Worm (Caenorhabditis elegans) whole organism, L2 larva: Measurements from ENCODE around the gene col-71.
"Not testable (repeated sequence)": the region's sequence is repeated elsewhere in the genome, so short reads cannot be mapped to it uniquely, and the experiment has no call there.

ENCODE experiments used
- C34F6.9 ChIP-seq: fragments of 150-350 bp; optimal IDR thresholded peaks from 2 replicates; lab custom pipeline; 2014; ENCODE audit warnings: missing biosample characterization, missing genetic modification characterization
- F13H6.1 ChIP-seq: sonication (generic microtip); optimal IDR thresholded peaks from 2 replicates; lab custom pipeline; 2016; ENCODE audit warnings: missing genetic modification characterization, missing compliant biosample characterization
- Y55F3AM.14 ChIP-seq: fragments of 200-800 bp; sonication (Bioruptor generic); optimal IDR thresholded peaks from 2 replicates; lab custom pipeline; 2018; ENCODE audit warnings: mild to moderate bottlenecking, missing genetic modification characterization, missing compliant biosample characterization
- ZK546.5 ChIP-seq: sonication (generic microtip); optimal IDR thresholded peaks from 2 replicates; lab custom pipeline; 2017; ENCODE audit warnings: missing biosample characterization, missing genetic modification characterization
- alr-1 ChIP-seq: fragments of 150-350 bp; optimal IDR thresholded peaks from 2 replicates; lab custom pipeline; 2014; ENCODE audit warnings: missing biosample characterization, missing genetic modification characterization
- aly-2 ChIP-seq: fragments of 150-350 bp; optimal IDR thresholded peaks from 2 replicates; lab custom pipeline; 2014; ENCODE audit warnings: missing biosample characterization, missing genetic modification characterization
- blmp-1 ChIP-seq: sonication (generic microtip); optimal IDR thresholded peaks from 2 replicates; lab custom pipeline; 2017; ENCODE audit warnings: missing genetic modification characterization, mild to moderate bottlenecking, missing compliant biosample characterization, antibody characterized with exemption, moderate library complexity; ENCODE audit not compliant: insufficient read depth
- ceh-82 ChIP-seq: fragments of 150-350 bp; optimal IDR thresholded peaks from 2 replicates; lab custom pipeline; 2014; ENCODE audit warnings: missing biosample characterization, missing genetic modification characterization
- dmd-4 ChIP-seq: sonication (generic microtip); optimal IDR thresholded peaks from 2 replicates; lab custom pipeline; 2017; ENCODE audit warnings: missing biosample characterization, missing genetic modification characterization
- elt-1 ChIP-seq: fragments of 150-350 bp; optimal IDR thresholded peaks from 2 replicates; lab custom pipeline; 2014; ENCODE audit warnings: missing biosample characterization, missing genetic modification characterization
- elt-3 ChIP-seq: sonication (generic microtip); optimal IDR thresholded peaks from 2 replicates; lab custom pipeline; 2017; ENCODE audit warnings: missing biosample characterization, missing genetic modification characterization
- fos-1 ChIP-seq: fragments of 150-350 bp; optimal IDR thresholded peaks from 2 replicates; lab custom pipeline; 2014; ENCODE audit warnings: missing biosample characterization, missing genetic modification characterization
- gmeb-1 ChIP-seq: fragments of 150-350 bp; optimal IDR thresholded peaks from 2 replicates; lab custom pipeline; 2014; ENCODE audit warnings: missing biosample characterization, missing genetic modification characterization
- lin-13 ChIP-seq: fragments of 150-350 bp; optimal IDR thresholded peaks from 2 replicates; lab custom pipeline; 2014; ENCODE audit warnings: missing biosample characterization, missing genetic modification reagents, missing genetic modification characterization
- lin-39 ChIP-seq: fragments of 150-350 bp; optimal IDR thresholded peaks from 2 replicates; lab custom pipeline; 2014; ENCODE audit warnings: missing biosample characterization, missing genetic modification reagents, missing genetic modification characterization
- lsy-2 ChIP-seq, 2 experiments: fragments of 150-350 bp in 1 of 2; sonication (generic microtip) in 1 of 2; optimal IDR thresholded peaks; 2 replicates each; lab custom pipeline; 2014 to 2017; ENCODE audit warnings: missing biosample characterization in 2 of 2, missing genetic modification characterization in 2 of 2
- mab-5 ChIP-seq: fragments of 150-350 bp; optimal IDR thresholded peaks from 2 replicates; lab custom pipeline; 2014; ENCODE audit warnings: missing biosample characterization, missing genetic modification characterization
- nhr-10 ChIP-seq: sonication (generic microtip); optimal IDR thresholded peaks from 2 replicates; lab custom pipeline; 2017; ENCODE audit warnings: missing biosample characterization, missing genetic modification characterization
- nhr-11 ChIP-seq: fragments of 150-350 bp; optimal IDR thresholded peaks from 2 replicates; lab custom pipeline; 2014; ENCODE audit warnings: missing biosample characterization, missing genetic modification characterization
- nhr-129 ChIP-seq: fragments of 150-350 bp; optimal IDR thresholded peaks from 2 replicates; lab custom pipeline; 2014; ENCODE audit warnings: missing biosample characterization, missing genetic modification characterization
- nhr-21 ChIP-seq: fragments of 150-350 bp; optimal IDR thresholded peaks from 2 replicates; lab custom pipeline; 2014; ENCODE audit warnings: missing biosample characterization, missing genetic modification characterization
- nhr-23 ChIP-seq: fragments of 150-350 bp; optimal IDR thresholded peaks from 2 replicates; lab custom pipeline; 2014; ENCODE audit warnings: missing biosample characterization, missing genetic modification reagents, missing genetic modification characterization
- nhr-237 ChIP-seq: fragments of 150-350 bp; optimal IDR thresholded peaks from 2 replicates; lab custom pipeline; 2014; ENCODE audit warnings: missing biosample characterization, missing genetic modification characterization
- nhr-25 ChIP-seq: fragments of 150-350 bp; sonication (generic microtip); optimal IDR thresholded peaks from 3 replicates; lab custom pipeline; 2014; ENCODE audit warnings: missing biosample characterization, missing genetic modification characterization
- nhr-6 ChIP-seq: fragments of 150-350 bp; optimal IDR thresholded peaks from 2 replicates; lab custom pipeline; 2014; ENCODE audit warnings: missing biosample characterization, missing genetic modification characterization
- nhr-77 ChIP-seq: fragments of 150-350 bp; optimal IDR thresholded peaks from 2 replicates; lab custom pipeline; 2014; ENCODE audit warnings: missing biosample characterization, missing genetic modification characterization
- peb-1 ChIP-seq: fragments of 150-350 bp; optimal IDR thresholded peaks from 2 replicates; lab custom pipeline; 2014; ENCODE audit warnings: missing biosample characterization, missing genetic modification characterization
- sem-4 ChIP-seq: fragments of 150-350 bp; optimal IDR thresholded peaks from 2 replicates; lab custom pipeline; 2014; ENCODE audit warnings: missing biosample characterization, missing genetic modification reagents, missing genetic modification characterization
- sma-3 ChIP-seq: sonication (generic microtip); optimal IDR thresholded peaks from 2 replicates; lab custom pipeline; 2016; ENCODE audit warnings: missing genetic modification reagents, missing genetic modification characterization, missing compliant biosample characterization
- sma-9 ChIP-seq, 2 experiments: fragments of 150-350 bp in 1 of 2; sonication (generic microtip) in 1 of 2; optimal IDR thresholded peaks; 2 replicates each; lab custom pipeline; 2014 to 2016; ENCODE audit warnings: missing genetic modification characterization in 2 of 2, mild to moderate bottlenecking in 1 of 2, missing biosample characterization in 1 of 2, missing compliant biosample characterization in 1 of 2, missing genetic modification reagents in 1 of 2, moderate library complexity in 1 of 2
- snpc-4 ChIP-seq: fragments of 150-350 bp; optimal IDR thresholded peaks from 2 replicates; lab custom pipeline; 2014; ENCODE audit warnings: missing biosample characterization, missing genetic modification characterization
- unc-39 ChIP-seq: fragments of 150-350 bp; optimal IDR thresholded peaks from 2 replicates; lab custom pipeline; 2014; ENCODE audit warnings: missing biosample characterization, missing genetic modification characterization
- unc-55 ChIP-seq: fragments of 150-350 bp; sonication (generic microtip); optimal IDR thresholded peaks from 3 replicates; lab custom pipeline; 2014; ENCODE audit warnings: missing biosample characterization, missing genetic modification reagents, missing genetic modification characterization
- unc-62 ChIP-seq: fragments of 150-350 bp; optimal IDR thresholded peaks from 2 replicates; lab custom pipeline; 2014; ENCODE audit warnings: missing biosample characterization, missing genetic modification reagents, missing genetic modification characterization
- zag-1 ChIP-seq: fragments of 150-350 bp; optimal IDR thresholded peaks from 2 replicates; lab custom pipeline; 2014; ENCODE audit warnings: missing biosample characterization, missing genetic modification characterization
- ztf-1 ChIP-seq: fragments of 200-800 bp; sonication (Bioruptor generic); conservative IDR thresholded peaks from 2 replicates; pipeline ENCODE4 v1.3.6; 2022; ENCODE audit warnings: missing genetic modification characterization, missing compliant biosample characterization
- ztf-11 ChIP-seq: sonication (generic microtip); optimal IDR thresholded peaks from 2 replicates; lab custom pipeline; 2017; ENCODE audit warnings: missing biosample characterization, missing genetic modification characterization
- ztf-4 ChIP-seq: fragments of 150-350 bp; optimal IDR thresholded peaks from 2 replicates; lab custom pipeline; 2014; ENCODE audit warnings: missing biosample characterization, missing genetic modification characterization

Gene col-71

ce11 chrII:3500373-3500772 lies 2.0 kb downstream of the col-71 start:
- TF ChIP-seq F13H6.1 = no peak
- TF ChIP-seq elt-1 (tag; lab: Kevin White, UChicago) = no peak
- TF ChIP-seq blmp-1 (tag; lab: Kevin White, UChicago) = no peak
- TF ChIP-seq nhr-23 (tag; lab: Kevin White, UChicago) = no peak
- TF ChIP-seq, all 48 proteins: peak for 0

ce11 chrII:3499386-3499785 lies 3.0 kb downstream of the col-71 start, which contains the start of gene Y49F6B.9:
Y49F6B.9 (minus strand) TSS chrII:3499387.
- TF ChIP-seq blmp-1 (tag; lab: Kevin White, UChicago) (no peak), lsy-2 (tag; optimal IDR thresholded peaks at IDR 0.05; lab: Kevin White, UChicago) (no peak), nhr-77 (no peak), nhr-21 (tag; lab: Kevin White, UChicago) (no peak), elt-1 (tag; lab: Kevin White, UChicago) (no peak), lin-39 (no peak), C34F6.9 (tag; lab: Kevin White, UChicago) (no peak), lin-13 (GFP tag; lab: Kevin White, UChicago) (no peak), sma-3 (GFP tag; lab: Kevin White, UChicago) (no peak), ztf-1 (GFP tag; lab: Robert Waterston, UW) (no peak), sem-4 (tag; lab: Kevin White, UChicago) (no peak), elt-3 (tag; lab: Kevin White, UChicago) (no peak)

- not testable (repeated sequence) for TF ChIP-seq fos-1 (tag; lab: Kevin White, UChicago); nhr-129; F13H6.1
Observed at ce11 chrII:3490797-3491196, 11.6 kb downstream of the col-71 start, which contains the start of gene fbxb-112. fbxb-112 (plus strand) TSS chrII:3491097.

- TF ChIP-seq mab-5 (tag; lab: Kevin White, UChicago) = peak; percentile 27
- TF ChIP-seq lsy-2 (tag; optimal IDR thresholded peaks at IDR 0.05; lab: Kevin White, UChicago) = peak in 1 of 2 experiments; percentile 37
- TF ChIP-seq nhr-6 (tag; lab: Kevin White, UChicago) = no peak
- peak; percentile 67 for TF ChIP-seq C34F6.9 (tag; lab: Kevin White, UChicago)
- no peak for TF ChIP-seq nhr-25
- no peak for TF ChIP-seq Y55F3AM.14
- peak; percentile 79 for TF ChIP-seq unc-55 (GFP tag; lab: Kevin White, UChicago)
- TF ChIP-seq aly-2 (tag; lab: Kevin White, UChicago) = no peak
- no peak for TF ChIP-seq gmeb-1 (tag; lab: Kevin White, UChicago)
- peak; percentile 53 for TF ChIP-seq sma-3 (GFP tag; lab: Kevin White, UChicago)
- TF ChIP-seq nhr-237 (tag; lab: Kevin White, UChicago) = no peak
- TF ChIP-seq ztf-1 (GFP tag; lab: Robert Waterston, UW) = no peak
- no peak for TF ChIP-seq nhr-129
- TF ChIP-seq F13H6.1 = peak; percentile 41
- no peak for TF ChIP-seq nhr-11 (tag; lab: Kevin White, UChicago)
- TF ChIP-seq nhr-23 (tag; lab: Kevin White, UChicago) = no peak
- TF ChIP-seq zag-1 (tag; lab: Kevin White, UChicago) = no peak
- peak; percentile 74 for TF ChIP-seq lin-13 (GFP tag; lab: Kevin White, UChicago)
- no peak for TF ChIP-seq ztf-11 (tag; lab: Kevin White, UChicago)
- TF ChIP-seq unc-39 (tag; lab: Kevin White, UChicago) = no peak
Observed at ce11 chrII:3482231-3482630, 20.1 kb downstream of the col-71 start, which contains the start of gene smu-2. smu-2 (plus strand) TSS chrII:3482408.

ce11 chrII:3481584-3481983 lies 20.8 kb downstream of the col-71 start, which contains the start of gene Y49F6B.8:
Y49F6B.8 (minus strand) TSS chrII:3481684.
- TF ChIP-seq mab-5 (tag; lab: Kevin White, UChicago) (no peak), ZK546.5 (tag; lab: Kevin White, UChicago) (no peak), snpc-4 (tag; lab: Kevin White, UChicago) (no peak), unc-62 (GFP tag; lab: Kevin White, UChicago) (no peak), lin-39 (no peak)

ce11 chrII:3477171-3477570 lies 25.2 kb downstream of the col-71 start, which contains the start of gene fbxb-104:
fbxb-104 (minus strand) TSS chrII:3477271.
- TF ChIP-seq ceh-82 (tag; lab: Kevin White, UChicago) = no peak
- TF ChIP-seq peb-1 = no peak
- TF ChIP-seq blmp-1 (tag; lab: Kevin White, UChicago) = no peak
- no peak for TF ChIP-seq alr-1 (tag; lab: Kevin White, UChicago)
- no peak for TF ChIP-seq nhr-10
- TF ChIP-seq ztf-4 (tag; lab: Kevin White, UChicago) = no peak
- no peak for TF ChIP-seq sma-9 (GFP tag; optimal IDR thresholded peaks at IDR 0.05; lab: Kevin White, UChicago)
- no peak for TF ChIP-seq sma-9 (tag; optimal IDR thresholded peaks at IDR 0.05; lab: Kevin White, UChicago)
- no peak for TF ChIP-seq lsy-2 (tag; optimal IDR thresholded peaks at IDR 0.05; lab: Kevin White, UChicago)
- no peak for TF ChIP-seq nhr-25
- TF ChIP-seq nhr-237 (tag; lab: Kevin White, UChicago) = no peak
- no peak for TF ChIP-seq aly-2 (tag; lab: Kevin White, UChicago)
- no peak for TF ChIP-seq dmd-4 (tag; lab: Kevin White, UChicago)
- TF ChIP-seq zag-1 (tag; lab: Kevin White, UChicago) = no peak
